Worm (Caenorhabditis elegans): ENCODE data around the gene srj-22.

The srj-22 gene

ce11 chrV:10720303-10720847 lies 23.2 kb downstream of the srj-22 start:
- TF ChIP-seq lin-13 (tag; optimal IDR thresholded peaks at IDR 0.05) (no peak), mep-1 (tag; optimal IDR thresholded peaks at IDR 0.05) (no peak), ces-1 (GFP tag; optimal IDR thresholded peaks at IDR 0.05) (peak; percentile 16), ceh-39 (tag; optimal IDR thresholded peaks at IDR 0.05) (no peak), nhr-237 (tag; optimal IDR thresholded peaks at IDR 0.05) (no peak), lin-32 (GFP tag; optimal IDR thresholded peaks at IDR 0.05) (no peak), unc-62 (GFP tag; optimal IDR thresholded peaks at IDR 0.05) (peak; percentile 82), nhr-2 (tag; optimal IDR thresholded peaks at IDR 0.05) (peak; percentile 79), nhr-28 (tag; optimal IDR thresholded peaks at IDR 0.05) (no peak), ceh-83 (GFP tag; optimal IDR thresholded peaks at IDR 0.05) (no peak), ztf-11 (tag; optimal IDR thresholded peaks at IDR 0.05) (no peak), drap-1 (GFP tag; optimal IDR thresholded peaks at IDR 0.05) (no peak), M03D4.4 (tag; optimal IDR thresholded peaks at IDR 0.05) (no peak), unc-39 (tag; optimal IDR thresholded peaks at IDR 0.05) (no peak), sem-2 (GFP tag; optimal IDR thresholded peaks at IDR 0.05) (no peak), zip-8 (tag; optimal IDR thresholded peaks at IDR 0.05) (no peak), blmp-1 (tag; optimal IDR thresholded peaks at IDR 0.05) (no peak), elt-1 (tag; optimal IDR thresholded peaks at IDR 0.05; ENCODE audit: borderline replicate concordance, insufficient read depth) (peak; percentile 68), mab-5 (tag; optimal IDR thresholded peaks at IDR 0.05) (peak; percentile 65), hlh-1 (tag; optimal IDR thresholded peaks at IDR 0.05) (peak; percentile 98), flh-1 (GFP tag; optimal IDR thresholded peaks at IDR 0.05) (no peak), elt-3 (tag; optimal IDR thresholded peaks at IDR 0.05) (no peak), sptf-1 (tag; optimal IDR thresholded peaks at IDR 0.05) (no peak), lsy-2 (tag; optimal IDR thresholded peaks at IDR 0.05) (no peak), tbx-8 (GFP tag; optimal IDR thresholded peaks at IDR 0.05) (no peak), bed-3 (GFP tag; optimal IDR thresholded peaks at IDR 0.05) (no peak), cnd-1 (tag; optimal IDR thresholded peaks at IDR 0.05) (no peak), mls-2 (tag; optimal IDR thresholded peaks at IDR 0.05) (no peak), snpc-4 (tag; optimal IDR thresholded peaks at IDR 0.05) (no peak)

ce11 chrV:10719833-10720170 lies 23.7 kb downstream of the srj-22 start:
- TF ChIP-seq nhr-237 (tag; optimal IDR thresholded peaks at IDR 0.05) (no peak), ham-2 (GFP tag; optimal IDR thresholded peaks at IDR 0.05) (peak; percentile 39), lin-32 (GFP tag; optimal IDR thresholded peaks at IDR 0.05) (no peak), nhr-2 (tag; optimal IDR thresholded peaks at IDR 0.05) (no peak), ces-1 (GFP tag; optimal IDR thresholded peaks at IDR 0.05) (no peak), hlh-1 (tag; optimal IDR thresholded peaks at IDR 0.05) (peak; percentile 29), nhr-28 (tag; optimal IDR thresholded peaks at IDR 0.05) (no peak), lin-13 (tag; optimal IDR thresholded peaks at IDR 0.05) (no peak), ztf-11 (tag; optimal IDR thresholded peaks at IDR 0.05) (no peak), M03D4.4 (tag; optimal IDR thresholded peaks at IDR 0.05) (no peak)

- no peak for TF ChIP-seq sem-2 (GFP tag; optimal IDR thresholded peaks at IDR 0.05)
- peak; percentile 22 for TF ChIP-seq hlh-1 (tag; optimal IDR thresholded peaks at IDR 0.05)
- peak; percentile 52 for TF ChIP-seq unc-120 (tag; optimal IDR thresholded peaks at IDR 0.05; ENCODE audit: poor library complexity, severe bottlenecking)
- TF ChIP-seq blmp-1 (tag; optimal IDR thresholded peaks at IDR 0.05), result no peak
- TF ChIP-seq sptf-1 (tag; optimal IDR thresholded peaks at IDR 0.05), result no peak
- TF ChIP-seq unc-62 (GFP tag; optimal IDR thresholded peaks at IDR 0.05), result no peak
- TF ChIP-seq ceh-43 (GFP tag; optimal IDR thresholded peaks at IDR 0.05), result no peak
- no peak for TF ChIP-seq nhr-28 (tag; optimal IDR thresholded peaks at IDR 0.05)
- TF ChIP-seq nhr-237 (tag; optimal IDR thresholded peaks at IDR 0.05), result no peak
These were observed 24.3 kb downstream of the srj-22 start for ce11 chrV:10719019-10719832.

- TF ChIP-seq bed-3 (GFP tag; optimal IDR thresholded peaks at IDR 0.05) (no peak), nhr-2 (tag; optimal IDR thresholded peaks at IDR 0.05) (no peak), elt-3 (tag; optimal IDR thresholded peaks at IDR 0.05) (no peak), unc-39 (tag; optimal IDR thresholded peaks at IDR 0.05) (no peak)
These were observed 25.5 kb downstream of the srj-22 start for ce11 chrV:10718037-10718436.

Data from whole organism, mixed stage, embryonic.